Fruit fly (Drosophila melanogaster) whole organism, prepupa: Measurements from ENCODE around the gene Cad99C.
A peak's percentile ranks its signal among the peaks of the same experiment; 100 is the strongest.

Source experiments
- CG10631 ChIP-seq: fragments of 200-800 bp; sonication (Bioruptor generic); optimal IDR thresholded peaks from 2 replicates; lab custom pipeline; 2016; ENCODE audit warnings: missing biosample characterization, missing genetic modification characterization
- CG10669 ChIP-seq: fragments of 200-800 bp; sonication (Bioruptor generic); optimal IDR thresholded peaks from 3 replicates; lab custom pipeline; 2018; ENCODE audit warnings: missing biosample characterization, mild to moderate bottlenecking, missing genetic modification characterization, moderate library complexity
- CG11762 ChIP-seq: fragments of 200-800 bp; sonication (Bioruptor generic); optimal IDR thresholded peaks from 3 replicates; lab custom pipeline; 2016; ENCODE audit warnings: missing biosample characterization, missing genetic modification characterization; ENCODE audit not compliant: insufficient read depth
- CG11902 ChIP-seq: fragments of 200-800 bp; sonication (Bioruptor generic); optimal IDR thresholded peaks from 3 replicates; lab custom pipeline; 2016; ENCODE audit warnings: missing biosample characterization, missing genetic modification characterization
- CG15336 ChIP-seq: fragments of 200-800 bp; sonication (Bioruptor generic); IDR thresholded peaks from 2 replicates; pipeline ENCODE4 v1.3.6; 2022; ENCODE audit warnings: missing biosample characterization, missing genetic modification characterization
- CG1621 ChIP-seq: fragments of 200-800 bp; sonication (Bioruptor generic); optimal IDR thresholded peaks from 3 replicates; lab custom pipeline; 2018; ENCODE audit warnings: missing biosample characterization, mild to moderate bottlenecking, missing genetic modification characterization
- CG16779 ChIP-seq: fragments of 200-800 bp; sonication (Bioruptor generic); optimal IDR thresholded peaks from 3 replicates; lab custom pipeline; 2017; ENCODE audit warnings: missing biosample characterization, mild to moderate bottlenecking, missing genetic modification characterization
- CG3032 ChIP-seq: fragments of 200-800 bp; optimal IDR thresholded peaks from 2 replicates; lab custom pipeline; 2019; ENCODE audit warnings: missing biosample characterization, mild to moderate bottlenecking, missing genetic modification characterization, moderate library complexity
- CG31627 ChIP-seq: fragments of 200-800 bp; sonication (Bioruptor generic); optimal IDR thresholded peaks from 3 replicates; lab custom pipeline; 2016; ENCODE audit warnings: missing biosample characterization, missing genetic modification characterization
- CG32006 ChIP-seq: fragments of 200-800 bp; sonication (Bioruptor generic); optimal IDR thresholded peaks from 3 replicates; lab custom pipeline; 2017; ENCODE audit warnings: missing biosample characterization, mild to moderate bottlenecking, missing genetic modification characterization
- CG34406 ChIP-seq: fragments of 200-800 bp; sonication (Bioruptor generic); optimal IDR thresholded peaks from 3 replicates; lab custom pipeline; 2016; ENCODE audit warnings: missing biosample characterization, missing genetic modification characterization
- CG3919 ChIP-seq: fragments of 200-800 bp; sonication (Bioruptor generic); optimal IDR thresholded peaks from 3 replicates; lab custom pipeline; 2016; ENCODE audit warnings: missing biosample characterization, missing genetic modification characterization
- CG4318 ChIP-seq: fragments of 200-800 bp; sonication (Bioruptor generic); optimal IDR thresholded peaks from 3 replicates; lab custom pipeline; 2017; ENCODE audit warnings: missing biosample characterization, mild to moderate bottlenecking, missing genetic modification characterization
- CG6163 ChIP-seq: fragments of 200-800 bp; sonication (Bioruptor generic); IDR thresholded peaks from 3 replicates; pipeline ENCODE4 v1.3.6; 2022; ENCODE audit warnings: missing biosample characterization, missing genetic modification characterization
- CG6808 ChIP-seq: fragments of 200-800 bp; sonication (Bioruptor generic); optimal IDR thresholded peaks from 3 replicates; lab custom pipeline; 2017; ENCODE audit warnings: missing biosample characterization, missing genetic modification characterization, mild to moderate bottlenecking, moderate library complexity, missing genetic modification reagents
- CG6854 ChIP-seq: fragments of 200-800 bp; sonication (Bioruptor generic); optimal IDR thresholded peaks from 2 replicates; lab custom pipeline; 2017; ENCODE audit warnings: missing biosample characterization, mild to moderate bottlenecking, missing genetic modification characterization
- CG8119 ChIP-seq: fragments of 200-800 bp; sonication (Bioruptor generic); IDR thresholded peaks from 3 replicates; pipeline ENCODE4 v1.3.6; 2022; ENCODE audit warnings: missing biosample characterization, missing genetic modification characterization
- CG8319 ChIP-seq: fragments of 200-800 bp; sonication (Bioruptor generic); optimal IDR thresholded peaks from 3 replicates; lab custom pipeline; 2016; ENCODE audit warnings: missing biosample characterization, missing genetic modification characterization
- CG9139 ChIP-seq: fragments of 200-800 bp; sonication (Bioruptor generic); optimal IDR thresholded peaks from 3 replicates; lab custom pipeline; 2017; ENCODE audit warnings: missing biosample characterization, mild to moderate bottlenecking, missing genetic modification characterization
- Eip78C ChIP-seq: fragments of 200-800 bp; sonication (Bioruptor generic); peaks from one replicate; lab custom pipeline; 2016; ENCODE audit warnings: missing biosample characterization, missing genetic modification characterization
- Eip93F ChIP-seq: fragments of 200-800 bp; sonication (Bioruptor generic); optimal IDR thresholded peaks from 2 replicates; lab custom pipeline; 2016; ENCODE audit warnings: missing biosample characterization, mild to moderate bottlenecking, missing genetic modification characterization
- Ets21C ChIP-seq: fragments of 200-800 bp; sonication (Bioruptor generic); optimal IDR thresholded peaks from 3 replicates; lab custom pipeline; 2016; ENCODE audit warnings: missing biosample characterization, missing genetic modification characterization
- Ets96B ChIP-seq: fragments of 200-800 bp; optimal IDR thresholded peaks from 2 replicates; lab custom pipeline; 2019; ENCODE audit warnings: missing biosample characterization, mild to moderate bottlenecking, missing genetic modification characterization, moderate library complexity
- Hr38 ChIP-seq: sonication (Bioruptor generic); optimal IDR thresholded peaks from 2 replicates; lab custom pipeline; 2016; ENCODE audit warnings: missing biosample characterization, missing genetic modification characterization
- Hr39 ChIP-seq: fragments of 200-800 bp; sonication (Bioruptor generic); optimal IDR thresholded peaks from 2 replicates; lab custom pipeline; 2016; ENCODE audit warnings: missing biosample characterization, missing genetic modification characterization
- Hr4 ChIP-seq: fragments of 200-800 bp; sonication (Bioruptor generic); optimal IDR thresholded peaks from 3 replicates; lab custom pipeline; 2016; ENCODE audit warnings: missing biosample characterization, missing genetic modification characterization
- Lpt ChIP-seq: fragments of 200-800 bp; sonication (Bioruptor generic); optimal IDR thresholded peaks from 3 replicates; lab custom pipeline; 2016; ENCODE audit warnings: missing biosample characterization, missing genetic modification characterization
- Met ChIP-seq: fragments of 200-800 bp; sonication (Bioruptor generic); optimal IDR thresholded peaks from 3 replicates; lab custom pipeline; 2016; ENCODE audit warnings: missing biosample characterization, missing genetic modification characterization
- OdsH ChIP-seq: fragments of 200-800 bp; sonication (Bioruptor generic); optimal IDR thresholded peaks from 3 replicates; lab custom pipeline; 2016; ENCODE audit warnings: missing biosample characterization, missing genetic modification characterization
- Sox102F ChIP-seq: fragments of 200-800 bp; sonication (Bioruptor generic); optimal IDR thresholded peaks from 2 replicates; lab custom pipeline; 2016; ENCODE audit warnings: missing biosample characterization, mild to moderate bottlenecking, missing genetic modification characterization
- achi ChIP-seq: fragments of 200-800 bp; sonication (Bioruptor generic); optimal IDR thresholded peaks from 3 replicates; lab custom pipeline; 2016; ENCODE audit warnings: missing biosample characterization, missing genetic modification characterization
- acj6 ChIP-seq: fragments of 200-800 bp; sonication (Bioruptor generic); optimal IDR thresholded peaks from 3 replicates; lab custom pipeline; 2016; ENCODE audit warnings: missing biosample characterization, missing genetic modification characterization
- cyc ChIP-seq: fragments of 200-800 bp; sonication (Bioruptor generic); optimal IDR thresholded peaks from 3 replicates; lab custom pipeline; 2016; ENCODE audit warnings: missing biosample characterization, missing genetic modification characterization
- dac ChIP-seq: fragments of 200-800 bp; sonication (Bioruptor generic); optimal IDR thresholded peaks from 2 replicates; lab custom pipeline; 2017; ENCODE audit warnings: missing biosample characterization, mild to moderate bottlenecking, missing genetic modification characterization
- dsx ChIP-seq: fragments of 200-800 bp; optimal IDR thresholded peaks from 3 replicates; lab custom pipeline; 2019; ENCODE audit warnings: missing biosample characterization, mild to moderate bottlenecking, missing genetic modification characterization, moderate library complexity; ENCODE audit not compliant: poor library complexity, severe bottlenecking
- eg ChIP-seq: fragments of 200-800 bp; sonication (Bioruptor generic); IDR thresholded peaks from 3 replicates; pipeline ENCODE4 v1.3.6; 2022; ENCODE audit warnings: missing biosample characterization, missing genetic modification characterization
- esn ChIP-seq: fragments of 200-800 bp; sonication (Bioruptor generic); optimal IDR thresholded peaks from 2 replicates; lab custom pipeline; 2016; ENCODE audit warnings: missing biosample characterization, mild to moderate bottlenecking, missing genetic modification characterization, moderate library complexity
- fd59A ChIP-seq: fragments of 200-800 bp; sonication (Bioruptor generic); optimal IDR thresholded peaks from 2 replicates; lab custom pipeline; 2017; ENCODE audit warnings: missing biosample characterization, mild to moderate bottlenecking, missing genetic modification characterization, missing genetic modification reagents
- fd85E ChIP-seq: fragments of 200-800 bp; sonication (Bioruptor generic); optimal IDR thresholded peaks from 3 replicates; lab custom pipeline; 2016; ENCODE audit warnings: missing biosample characterization, missing genetic modification characterization
- fkh ChIP-seq: fragments of 200-800 bp; sonication (Bioruptor generic); optimal IDR thresholded peaks from 3 replicates; lab custom pipeline; 2017; ENCODE audit warnings: missing biosample characterization, mild to moderate bottlenecking, missing genetic modification characterization, moderate library complexity
- lz ChIP-seq: fragments of 200-800 bp; sonication (Bioruptor generic); optimal IDR thresholded peaks from 3 replicates; lab custom pipeline; 2016; ENCODE audit warnings: missing biosample characterization, missing genetic modification characterization
- net ChIP-seq: fragments of 200-800 bp; sonication (Bioruptor generic); optimal IDR thresholded peaks from 3 replicates; lab custom pipeline; 2016; ENCODE audit warnings: missing biosample characterization, missing genetic modification characterization
- pdm3 ChIP-seq: fragments of 200-800 bp; sonication (Bioruptor generic); optimal IDR thresholded peaks from 3 replicates; lab custom pipeline; 2016; ENCODE audit warnings: missing biosample characterization, missing genetic modification characterization
- salr ChIP-seq, 2 experiments: fragments of 200-800 bp; sonication (Bioruptor generic); optimal IDR thresholded peaks; 3 replicates each; lab custom pipeline; 2016 to 2018; ENCODE audit warnings: missing biosample characterization in 2 of 2, missing genetic modification characterization in 2 of 2, mild to moderate bottlenecking in 1 of 2
- svp ChIP-seq: fragments of 200-800 bp; sonication (Bioruptor generic); peaks from one replicate; lab custom pipeline; 2016; ENCODE audit warnings: missing biosample characterization, missing genetic modification characterization
- topi ChIP-seq: fragments of 200-800 bp; sonication (Bioruptor generic); optimal IDR thresholded peaks from 3 replicates; lab custom pipeline; 2016; ENCODE audit warnings: missing biosample characterization, missing genetic modification characterization
- vri ChIP-seq: fragments of 200-800 bp; sonication (Bioruptor generic); optimal IDR thresholded peaks from 3 replicates; lab custom pipeline; 2016; ENCODE audit warnings: missing biosample characterization, mild to moderate bottlenecking, missing genetic modification characterization

The Cad99C gene

dm6 chr3R:29875830-29876229 lies 34.4 kb downstream of the Cad99C start (continued):
- TF ChIP-seq CG11902 (GFP tag; lab: Kevin White, UChicago) (peak; percentile 25), svp (GFP tag; lab: Kevin White, UChicago) (no peak), CG4318 (no peak), OdsH (GFP tag; lab: Kevin White, UChicago) (peak; percentile 80), eg (no peak), CG31627 (GFP tag; lab: Kevin White, UChicago) (peak; percentile 62), Sox102F (GFP tag; lab: Kevin White, UChicago) (peak; percentile 78), pdm3 (GFP tag; lab: Kevin White, UChicago) (no peak), CG8119 (GFP tag; lab: Robert Waterston, UW) (peak; percentile 85), CG6808 (GFP tag; lab: Kevin White, UChicago) (peak; percentile 58), dac (GFP tag; lab: Kevin White, UChicago) (peak; percentile 76), fd85E (GFP tag; lab: Kevin White, UChicago) (no peak), Hr38 (no peak), Hr4 (GFP tag; lab: Kevin White, UChicago) (peak; percentile 89), lz (GFP tag; lab: Kevin White, UChicago) (peak; percentile 73), cyc (GFP tag; lab: Kevin White, UChicago) (peak; percentile 52), CG3032 (tag; lab: Kevin White, UChicago) (peak; percentile 49), CG9139 (GFP tag; lab: Kevin White, UChicago) (peak; percentile 61)

- TF ChIP-seq CG34406 (GFP tag; lab: Kevin White, UChicago) (no peak), esn (GFP tag; lab: Kevin White, UChicago) (no peak), CG32006 (GFP tag; lab: Kevin White, UChicago) (no peak), pdm3 (GFP tag; lab: Kevin White, UChicago) (no peak), cyc (GFP tag; lab: Kevin White, UChicago) (no peak), CG3919 (GFP tag; lab: Kevin White, UChicago) (no peak), acj6 (GFP tag; lab: Kevin White, UChicago) (no peak), net (no peak), CG10631 (GFP tag; lab: Kevin White, UChicago) (no peak), CG6808 (GFP tag; lab: Kevin White, UChicago) (no peak), CG11762 (GFP tag; lab: Kevin White, UChicago) (no peak), OdsH (GFP tag; lab: Kevin White, UChicago) (no peak), fd59A (GFP tag; lab: Kevin White, UChicago) (no peak), vri (GFP tag; lab: Kevin White, UChicago) (no peak), CG15336 (GFP tag; lab: Robert Waterston, UW) (no peak), Hr4 (GFP tag; lab: Kevin White, UChicago) (no peak), Hr39 (no peak), Ets21C (no peak)
These were observed 34.8 kb downstream of the Cad99C start for dm6 chr3R:29876232-29876631.

dm6 chr3R:29876733-29877193 lies 35.3 kb downstream of the Cad99C start, which contains the start of gene CG31038:
Gene CG31038, plus strand, starts transcription at chr3R:29877059.
- peak; percentile 60 for TF ChIP-seq net
- peak; percentile 93 for TF ChIP-seq Eip78C (GFP tag; lab: Kevin White, UChicago)
- peak; percentile 48 for TF ChIP-seq vri (GFP tag; lab: Kevin White, UChicago)
- TF ChIP-seq CG6163 (GFP tag; lab: Robert Waterston, UW): peak; percentile 69
- no peak for TF ChIP-seq Eip93F (GFP tag; lab: Kevin White, UChicago)
- peak; percentile 19 for TF ChIP-seq CG8319 (GFP tag; lab: Kevin White, UChicago)
- TF ChIP-seq CG16779: peak; percentile 39
- peak; percentile 1 for TF ChIP-seq CG31627 (GFP tag; lab: Kevin White, UChicago)
- TF ChIP-seq Ets96B: peak; percentile 43
- TF ChIP-seq salr (GFP tag; optimal IDR thresholded peaks at IDR 0.05; lab: Kevin White, UChicago): peak in 1 of 2 experiments; percentile 56
- TF ChIP-seq CG6854 (GFP tag; lab: Kevin White, UChicago): peak; percentile 25
- peak; percentile 71 for TF ChIP-seq fkh (GFP tag; lab: Kevin White, UChicago)
- TF ChIP-seq CG10669 (GFP tag; lab: Kevin White, UChicago): peak; percentile 51
- no peak for TF ChIP-seq fd85E (GFP tag; lab: Kevin White, UChicago)
- TF ChIP-seq CG8119 (GFP tag; lab: Robert Waterston, UW): peak; percentile 56; the same call in 1 of the 3 replicates
- TF ChIP-seq CG10631 (GFP tag; lab: Kevin White, UChicago): peak; percentile 36
- TF ChIP-seq CG1621 (tag; lab: Kevin White, UChicago): peak; percentile 40
- TF ChIP-seq dsx: peak; percentile 95
- peak; percentile 54 for TF ChIP-seq OdsH (GFP tag; lab: Kevin White, UChicago)
- TF ChIP-seq topi (GFP tag; lab: Kevin White, UChicago): peak; percentile 44
- TF ChIP-seq achi (GFP tag; lab: Kevin White, UChicago): peak; percentile 39
- TF ChIP-seq Lpt (GFP tag; lab: Kevin White, UChicago): peak; percentile 67
- no peak for TF ChIP-seq Ets21C
- peak; percentile 69 for TF ChIP-seq Met (GFP tag; lab: Kevin White, UChicago)
